Worm (Caenorhabditis elegans): ENCODE data around the gene cone-1.

Gene cone-1

ce11 chrIII:2577982-2578381, 47.6 kb downstream of the cone-1 start:
- TF ChIP-seq ceh-6 (GFP tag; optimal IDR thresholded peaks at IDR 0.05) (no peak), pros-1 (tag; optimal IDR thresholded peaks at IDR 0.05) (no peak), ztf-16 (tag; optimal IDR thresholded peaks at IDR 0.05) (no peak), C38D4.7 (GFP tag; optimal IDR thresholded peaks at IDR 0.05) (no peak), sox-2 (GFP tag; IDR thresholded peaks at IDR 0.05) (no peak), ceh-14 (tag; optimal IDR thresholded peaks at IDR 0.05) (no peak), C08G9.2 (tag; optimal IDR thresholded peaks at IDR 0.05) (no peak), syd-9 (tag; optimal IDR thresholded peaks at IDR 0.05) (no peak), F13H6.1 (tag; optimal IDR thresholded peaks at IDR 0.05) (no peak)

- TF ChIP-seq ref-2 (tag; optimal IDR thresholded peaks at IDR 0.05): no peak
- TF ChIP-seq pha-4 (tag; optimal IDR thresholded peaks at IDR 0.05): no peak
- TF ChIP-seq tbx-7 (tag; optimal IDR thresholded peaks at IDR 0.05): no peak
- TF ChIP-seq ttx-3 (tag; optimal IDR thresholded peaks at IDR 0.05): no peak
- TF ChIP-seq ahr-1 (tag; optimal IDR thresholded peaks at IDR 0.05): no peak
- TF ChIP-seq Y22D7AL.16 (tag; optimal IDR thresholded peaks at IDR 0.05): no peak
- TF ChIP-seq ets-4 (tag; optimal IDR thresholded peaks at IDR 0.05): no peak
- TF ChIP-seq hlh-30 (tag; optimal IDR thresholded peaks at IDR 0.05; ENCODE audit: insufficient read depth): peak; percentile 40
- TF ChIP-seq ceh-18 (tag; optimal IDR thresholded peaks at IDR 0.05): peak; percentile 18
- TF ChIP-seq pat-9 (tag; optimal IDR thresholded peaks at IDR 0.05): no peak
- no peak for TF ChIP-seq ceh-30 (tag; optimal IDR thresholded peaks at IDR 0.05)
- no peak for TF ChIP-seq ceh-6 (GFP tag; optimal IDR thresholded peaks at IDR 0.05)
- TF ChIP-seq zip-5 (tag; optimal IDR thresholded peaks at IDR 0.05): no peak
- no peak for TF ChIP-seq ceh-19 (GFP tag; optimal IDR thresholded peaks at IDR 0.05)
- no peak for TF ChIP-seq eyg-1 (tag; optimal IDR thresholded peaks at IDR 0.05)
- peak; percentile 52 for TF ChIP-seq nfya-1 (tag; optimal IDR thresholded peaks at IDR 0.05)
- no peak for TF ChIP-seq ceh-9 (tag; optimal IDR thresholded peaks at IDR 0.05)
- no peak for TF ChIP-seq ceh-22 (tag; optimal IDR thresholded peaks at IDR 0.05)
- no peak for TF ChIP-seq ztf-16 (tag; optimal IDR thresholded peaks at IDR 0.05)
Observed at ce11 chrIII:2578563-2578962, 48.1 kb downstream of the cone-1 start.

- no peak for TF ChIP-seq ceh-2 (tag; optimal IDR thresholded peaks at IDR 0.05)
- TF ChIP-seq sox-4 (tag; optimal IDR thresholded peaks at IDR 0.05): no peak
- TF ChIP-seq ceh-22 (tag; optimal IDR thresholded peaks at IDR 0.05): no peak
- TF ChIP-seq F13H6.1 (tag; optimal IDR thresholded peaks at IDR 0.05): no peak
- no peak for TF ChIP-seq pax-1 (tag; optimal IDR thresholded peaks at IDR 0.05)
- TF ChIP-seq dve-1 (tag; optimal IDR thresholded peaks at IDR 0.05): no peak
- TF ChIP-seq pha-4 (tag; optimal IDR thresholded peaks at IDR 0.05): no peak
- no peak for TF ChIP-seq ceh-18 (tag; optimal IDR thresholded peaks at IDR 0.05)
Observed at ce11 chrIII:2578993-2579392, 48.6 kb downstream of the cone-1 start, which contains the start of gene Y71H2B.8. Gene Y71H2B.8 (plus strand): TSS chrIII:2579293.

- no peak for TF ChIP-seq Y22D7AL.16 (tag; optimal IDR thresholded peaks at IDR 0.05)
- no peak for TF ChIP-seq pat-9 (tag; optimal IDR thresholded peaks at IDR 0.05)
- TF ChIP-seq C38D4.7 (GFP tag; optimal IDR thresholded peaks at IDR 0.05): no peak
- TF ChIP-seq pros-1 (tag; optimal IDR thresholded peaks at IDR 0.05): no peak
- TF ChIP-seq hlh-13 (GFP tag; optimal IDR thresholded peaks at IDR 0.05): no peak
- no peak for TF ChIP-seq ceh-22 (tag; optimal IDR thresholded peaks at IDR 0.05)
- TF ChIP-seq sox-4 (tag; optimal IDR thresholded peaks at IDR 0.05): no peak
- no peak for TF ChIP-seq ceh-19 (GFP tag; optimal IDR thresholded peaks at IDR 0.05)
- no peak for TF ChIP-seq hlh-30 (tag; optimal IDR thresholded peaks at IDR 0.05; ENCODE audit: insufficient read depth)
- TF ChIP-seq ref-2 (tag; optimal IDR thresholded peaks at IDR 0.05): no peak
- no peak for TF ChIP-seq ceh-30 (tag; optimal IDR thresholded peaks at IDR 0.05)
- TF ChIP-seq unc-42 (tag; optimal IDR thresholded peaks at IDR 0.05): no peak
- no peak for TF ChIP-seq elt-2 (tag; optimal IDR thresholded peaks at IDR 0.05)
- no peak for TF ChIP-seq eyg-1 (tag; optimal IDR thresholded peaks at IDR 0.05)
Observed at ce11 chrIII:2586193-2586592, 55.8 kb downstream of the cone-1 start, which contains the start of gene gpa-17. Gene gpa-17 (plus strand): TSS chrIII:2586555.

Measured in whole organism, late embryonic.